Worm (Caenorhabditis elegans) whole organism, early embryonic: ENCODE measurements around the gene sec-6.

ENCODE experiments used
- F13C5.2 ChIP-seq: sonication (generic microtip); optimal IDR thresholded peaks from 2 replicates; lab custom pipeline; 2017; ENCODE audit warnings: mild to moderate bottlenecking, missing genetic modification characterization, inconsistent platforms, missing compliant biosample characterization
- aly-1 ChIP-seq: sonication (generic microtip); optimal IDR thresholded peaks from 2 replicates; lab custom pipeline; 2016; ENCODE audit warnings: missing genetic modification characterization, missing compliant biosample characterization
- ceh-13 ChIP-seq: fragments of 200-800 bp; sonication (Bioruptor generic); optimal IDR thresholded peaks from 2 replicates; lab custom pipeline; 2018; ENCODE audit warnings: mild to moderate bottlenecking, missing genetic modification characterization, missing compliant biosample characterization
- ets-7 ChIP-seq: sonication (generic microtip); optimal IDR thresholded peaks from 2 replicates; lab custom pipeline; 2016; ENCODE audit warnings: missing genotype, missing genetic modification characterization, missing compliant biosample characterization
- hnd-1 ChIP-seq: sonication (generic microtip); optimal IDR thresholded peaks from 2 replicates; lab custom pipeline; 2016; ENCODE audit warnings: missing genetic modification characterization, missing compliant biosample characterization
- pes-1 ChIP-seq: fragments of 200-800 bp; sonication (Bioruptor generic); IDR thresholded peaks from 2 replicates; pipeline ENCODE4 v1.3.6; 2022; ENCODE audit warnings: missing genetic modification reagents, missing genetic modification characterization, missing compliant biosample characterization

DNA sequence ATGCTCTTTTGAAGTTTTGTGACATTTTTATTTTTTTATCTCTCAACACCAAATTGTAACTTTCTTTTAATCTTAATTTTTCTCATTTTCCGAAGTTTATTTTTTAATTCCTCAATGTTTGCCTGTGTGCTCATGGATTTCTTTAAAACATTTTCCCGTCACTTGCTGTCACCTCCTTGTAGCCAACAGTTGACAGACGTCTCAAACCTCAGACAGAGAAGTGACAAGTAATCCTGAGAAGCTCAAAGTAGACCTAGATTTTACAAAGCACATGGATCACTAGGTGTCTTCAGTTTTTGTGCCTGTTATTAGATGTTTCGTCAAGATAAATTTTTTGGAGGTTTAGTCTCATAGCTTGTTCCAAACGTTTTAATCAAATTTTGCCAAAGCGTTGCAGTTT, 49.6 kb upstream of the sec-6 start:
- TF ChIP-seq F13C5.2 (tag; lab: Kevin White, UChicago) (no peak), pes-1 (GFP tag; lab: Robert Waterston, UW) (no peak), ceh-13 (GFP tag; lab: Kevin White, UChicago) (no peak), aly-1 (no peak), hnd-1 (tag; lab: Kevin White, UChicago) (no peak), ets-7 (tag; lab: Kevin White, UChicago) (no peak)
